Fruit fly (Drosophila melanogaster): ENCODE results near the gene CG42831.

CG42831 gene

dm6 chr3L:10810539-10811443 lies 3.8 kb upstream of the CG42831 start (continued):
- TF ChIP-seq CG11456 (GFP tag; IDR thresholded peaks at IDR 0.05) (no peak), D19B (GFP tag; optimal IDR thresholded peaks at IDR 0.05) (peak; percentile 1), CG10979 (tag; optimal IDR thresholded peaks at IDR 0.05) (peak; percentile 76), Ets65A (GFP tag) (no peak), trh (GFP tag; optimal IDR thresholded peaks at IDR 0.05) (peak; percentile 29), lola (GFP tag; optimal IDR thresholded peaks at IDR 0.05) (peak in 1 of 3 experiments; percentile 46), gsb (GFP tag; IDR thresholded peaks at IDR 0.05) (no peak), stc (GFP tag; IDR thresholded peaks at IDR 0.05) (peak; percentile 73), Sry-β (GFP tag; optimal IDR thresholded peaks at IDR 0.05) (no peak), sisA (GFP tag; IDR thresholded peaks at IDR 0.05) (peak; percentile 45), grn (GFP tag; optimal IDR thresholded peaks at IDR 0.05) (no peak), al (GFP tag; IDR thresholded peaks at IDR 0.05) (no peak), CG12769 (tag; optimal IDR thresholded peaks at IDR 0.05) (peak; percentile 50), ftz-f1 (GFP tag; optimal IDR thresholded peaks at IDR 0.05) (no peak), cas (GFP tag; IDR thresholded peaks at IDR 0.05) (no peak), CG12104 (GFP tag; optimal IDR thresholded peaks at IDR 0.05) (no peak), CG9215 (GFP tag; IDR thresholded peaks at IDR 0.05) (peak; percentile 39; the same call in 1 of the 2 replicates), Hey (tag; optimal IDR thresholded peaks at IDR 0.05) (peak; percentile 96), CG31224 (GFP tag; IDR thresholded peaks at IDR 0.05) (peak; percentile 98), Drgx (GFP tag; IDR thresholded peaks at IDR 0.05) (peak; percentile 29; the same call in 1 of the 2 replicates), Nf-YB (GFP tag; optimal IDR thresholded peaks at IDR 0.05) (peak; percentile 38), CG6765 (GFP tag; optimal IDR thresholded peaks at IDR 0.05) (peak; percentile 67), Awh (GFP tag; IDR thresholded peaks at IDR 0.05) (peak; percentile 70), dimm (GFP tag; IDR thresholded peaks at IDR 0.05) (no peak), B-H1 (GFP tag; IDR thresholded peaks at IDR 0.05) (peak; percentile 58), E2f1 (GFP tag; IDR thresholded peaks at IDR 0.05) (peak; percentile 53; the same call in 1 of the 2 replicates), ro (GFP tag; IDR thresholded peaks at IDR 0.05) (peak; percentile 48; the same call in 1 of the 2 replicates), CG7271 (tag; optimal IDR thresholded peaks at IDR 0.05) (no peak), gcm (GFP tag; optimal IDR thresholded peaks at IDR 0.05) (no peak), CG8765 (GFP tag; IDR thresholded peaks at IDR 0.05) (no peak), jing (GFP tag; optimal IDR thresholded peaks at IDR 0.05) (peak; percentile 18), nmo (GFP tag; optimal IDR thresholded peaks at IDR 0.05) (peak; percentile 70), Ptx1 (GFP tag; IDR thresholded peaks at IDR 0.05) (peak; percentile 77), pum (GFP tag; optimal IDR thresholded peaks at IDR 0.05) (no peak), CG11085 (GFP tag; IDR thresholded peaks at IDR 0.05) (no peak), grau (tag; optimal IDR thresholded peaks at IDR 0.05) (peak; percentile 81), zf30C (GFP tag; optimal IDR thresholded peaks at IDR 0.05) (peak; percentile 74), hkb (optimal IDR thresholded peaks at IDR 0.05) (no peak), hkb (GFP tag; IDR thresholded peaks at IDR 0.05) (peak; percentile 77), corto (GFP tag; optimal IDR thresholded peaks at IDR 0.05) (peak; percentile 14), CG7357 (GFP tag; IDR thresholded peaks at IDR 0.05) (peak; percentile 54; the same call in 1 of the 3 replicates), ara (GFP tag; IDR thresholded peaks at IDR 0.05) (peak; percentile 46), CG8924 (tag; optimal IDR thresholded peaks at IDR 0.05) (peak; percentile 76), CG7745 (tag; optimal IDR thresholded peaks at IDR 0.05) (no peak), slp2 (GFP tag; optimal IDR thresholded peaks at IDR 0.05) (no peak), Hsf (GFP tag; optimal IDR thresholded peaks at IDR 0.05) (peak; percentile 48), CG1602 (GFP tag; optimal IDR thresholded peaks at IDR 0.05) (peak; percentile 44), fd102C (GFP tag; optimal IDR thresholded peaks at IDR 0.05) (no peak), zfh2 (GFP tag; optimal IDR thresholded peaks at IDR 0.05) (no peak), Dek (tag; optimal IDR thresholded peaks at IDR 0.05) (peak; percentile 58)

Measured in whole organism, embryonic.